Worm (Caenorhabditis elegans) whole organism, early embryonic: Measurements from ENCODE around the gene Y94H6A.7.
"Not testable (repeated sequence)": the region's sequence is repeated elsewhere in the genome, so short reads cannot be mapped to it uniquely, and the experiment has no call there.

Experiments used
- B0310.2 ChIP-seq: sonication (generic microtip); optimal IDR thresholded peaks from 2 replicates; lab custom pipeline; 2016; ENCODE audit warnings: mild to moderate bottlenecking, missing genetic modification characterization, missing compliant biosample characterization
- F13C5.2 ChIP-seq: sonication (generic microtip); optimal IDR thresholded peaks from 2 replicates; lab custom pipeline; 2017; ENCODE audit warnings: mild to moderate bottlenecking, missing genetic modification characterization, inconsistent platforms, missing compliant biosample characterization
- aly-1 ChIP-seq: sonication (generic microtip); optimal IDR thresholded peaks from 2 replicates; lab custom pipeline; 2016; ENCODE audit warnings: missing genetic modification characterization, missing compliant biosample characterization
- ama-1 ChIP-seq: fragments of 150-350 bp; optimal IDR thresholded peaks from 2 replicates; lab custom pipeline; 2014
- ceh-13 ChIP-seq: fragments of 200-800 bp; sonication (Bioruptor generic); optimal IDR thresholded peaks from 2 replicates; lab custom pipeline; 2018; ENCODE audit warnings: mild to moderate bottlenecking, missing genetic modification characterization, missing compliant biosample characterization
- ceh-36 ChIP-seq: sonication (generic microtip); optimal IDR thresholded peaks from 2 replicates; lab custom pipeline; 2016; ENCODE audit warnings: missing genetic modification characterization, inconsistent platforms, missing compliant biosample characterization
- ets-7 ChIP-seq: sonication (generic microtip); optimal IDR thresholded peaks from 2 replicates; lab custom pipeline; 2016; ENCODE audit warnings: missing genotype, missing genetic modification characterization, missing compliant biosample characterization
- flt-1 ChIP-seq: fragments of 200-800 bp; sonication (Bioruptor generic); IDR thresholded peaks from 2 replicates; pipeline ENCODE4 v1.3.6; 2022; ENCODE audit warnings: missing genetic modification characterization, missing compliant biosample characterization
- hmbx-1 ChIP-seq: sonication (generic microtip); optimal IDR thresholded peaks from 2 replicates; lab custom pipeline; 2016; ENCODE audit warnings: mild to moderate bottlenecking, missing genetic modification characterization, missing compliant biosample characterization
- hmg-4 ChIP-seq: fragments of 200-800 bp; sonication (Bioruptor generic); optimal IDR thresholded peaks from 2 replicates; lab custom pipeline; 2018; ENCODE audit warnings: mild to moderate bottlenecking, missing genetic modification characterization, missing compliant biosample characterization
- hnd-1 ChIP-seq: sonication (generic microtip); optimal IDR thresholded peaks from 2 replicates; lab custom pipeline; 2016; ENCODE audit warnings: missing genetic modification characterization, missing compliant biosample characterization
- pes-1 ChIP-seq: fragments of 200-800 bp; sonication (Bioruptor generic); IDR thresholded peaks from 2 replicates; pipeline ENCODE4 v1.3.6; 2022; ENCODE audit warnings: missing genetic modification reagents, missing genetic modification characterization, missing compliant biosample characterization
- scrt-1 ChIP-seq: fragments of 200-800 bp; sonication (Bioruptor generic); IDR thresholded peaks from 2 replicates; pipeline ENCODE4 v1.3.6; 2022; ENCODE audit warnings: missing genetic modification characterization, missing compliant biosample characterization
- sea-1 ChIP-seq: fragments of 200-800 bp; sonication (Bioruptor generic); conservative IDR thresholded peaks from 2 replicates; pipeline ENCODE4 v1.3.6; 2022; ENCODE audit warnings: missing genetic modification characterization, missing compliant biosample characterization
- tbx-11 ChIP-seq: fragments of 200-800 bp; sonication (Bioruptor generic); IDR thresholded peaks from 2 replicates; pipeline ENCODE4 v1.3.6; 2022; ENCODE audit warnings: missing genetic modification characterization, missing compliant biosample characterization
- tbx-37 ChIP-seq: fragments of 200-800 bp; sonication (Bioruptor generic); conservative IDR thresholded peaks from 2 replicates; pipeline ENCODE4 v1.3.6; 2022; ENCODE audit warnings: missing genetic modification reagents, missing genetic modification characterization, missing compliant biosample characterization
- tra-4 ChIP-seq: sonication (generic microtip); optimal IDR thresholded peaks from 2 replicates; lab custom pipeline; 2017; ENCODE audit warnings: missing genetic modification characterization, missing compliant biosample characterization

The Y94H6A.7 gene

DNA sequence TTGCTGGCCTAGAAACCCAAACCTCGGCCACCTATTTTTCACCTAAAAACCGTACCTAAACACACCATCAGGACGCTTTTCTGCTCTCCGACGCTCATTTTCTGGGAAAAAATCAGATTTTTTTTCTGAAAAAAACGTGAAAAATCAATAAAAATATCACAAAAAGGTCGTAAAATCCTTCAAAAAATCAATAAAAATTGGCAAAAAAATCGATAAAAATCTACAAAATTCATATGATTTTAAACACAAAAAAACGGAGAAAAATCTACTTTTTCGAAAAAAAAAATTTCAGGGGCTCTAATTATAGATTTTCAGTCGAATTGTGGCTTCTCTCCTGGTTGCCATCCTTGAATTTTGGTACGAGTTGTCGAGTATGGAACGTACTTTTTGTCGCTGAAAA, at the start of gene Y94H6A.7:
Y94H6A.7 (minus strand) TSS at position 101 of the 400 bp plus-strand sequence.
- TF ChIP-seq ceh-13 (GFP tag; lab: Kevin White, UChicago); hmbx-1 (tag; lab: Kevin White, UChicago); hmg-4 (GFP tag; lab: Kevin White, UChicago): not testable (repeated sequence)

ce11 chrIV:2765048-2765708, 48.8 kb upstream of the Y94H6A.7 start:
- TF ChIP-seq pes-1 (GFP tag; lab: Robert Waterston, UW) (no peak), ceh-13 (GFP tag; lab: Kevin White, UChicago) (no peak), tbx-37 (GFP tag; lab: Robert Waterston, UW) (no peak), hmg-4 (GFP tag; lab: Kevin White, UChicago) (no peak), hmbx-1 (tag; lab: Kevin White, UChicago) (no peak), scrt-1 (GFP tag; lab: Robert Waterston, UW) (no peak), ama-1 (lab: Kevin White, UChicago) (no peak), B0310.2 (no peak), tbx-11 (GFP tag; lab: Robert Waterston, UW) (no peak), sea-1 (GFP tag; lab: Robert Waterston, UW) (no peak), ets-7 (tag; lab: Kevin White, UChicago) (no peak), F13C5.2 (tag; lab: Kevin White, UChicago) (no peak), ceh-36 (tag; lab: Kevin White, UChicago) (no peak), tra-4 (no peak), flt-1 (no peak), aly-1 (tag; lab: Kevin White, UChicago) (no peak), hnd-1 (no peak)

- no peak for TF ChIP-seq hmbx-1 (tag; lab: Kevin White, UChicago)
- no peak for TF ChIP-seq flt-1
- no peak for TF ChIP-seq tbx-11 (GFP tag; lab: Robert Waterston, UW)
These were observed 47.8 kb upstream of the Y94H6A.7 start for ce11 chrIV:2764160-2764559.

ce11 chrIV:2762380-2762779, 46.0 kb upstream of the Y94H6A.7 start, which contains the start of gene Y54G2A.77:
TSS of gene Y54G2A.77 (plus strand) at chrIV:2762680.
- TF ChIP-seq sea-1 (GFP tag; lab: Robert Waterston, UW) (no peak), B0310.2 (no peak), ceh-36 (tag; lab: Kevin White, UChicago) (no peak), scrt-1 (GFP tag; lab: Robert Waterston, UW) (no peak), ceh-13 (GFP tag; lab: Kevin White, UChicago) (no peak), F13C5.2 (tag; lab: Kevin White, UChicago) (no peak), hmbx-1 (tag; lab: Kevin White, UChicago) (no peak), ama-1 (lab: Kevin White, UChicago) (no peak), tra-4 (no peak), flt-1 (no peak), tbx-37 (GFP tag; lab: Robert Waterston, UW) (no peak), aly-1 (tag; lab: Kevin White, UChicago) (no peak), tbx-11 (GFP tag; lab: Robert Waterston, UW) (no peak), pes-1 (GFP tag; lab: Robert Waterston, UW) (no peak), hmg-4 (GFP tag; lab: Kevin White, UChicago) (no peak), hnd-1 (no peak), ets-7 (tag; lab: Kevin White, UChicago) (no peak)

- TF ChIP-seq F13C5.2 (tag; lab: Kevin White, UChicago) (no peak), tra-4 (no peak), flt-1 (no peak), pes-1 (GFP tag; lab: Robert Waterston, UW) (no peak), hmg-4 (GFP tag; lab: Kevin White, UChicago) (no peak), ceh-36 (tag; lab: Kevin White, UChicago) (no peak), tbx-37 (GFP tag; lab: Robert Waterston, UW) (no peak), B0310.2 (no peak), aly-1 (tag; lab: Kevin White, UChicago) (no peak), hnd-1 (no peak), tbx-11 (GFP tag; lab: Robert Waterston, UW) (no peak), scrt-1 (GFP tag; lab: Robert Waterston, UW) (no peak), ets-7 (tag; lab: Kevin White, UChicago) (no peak), hmbx-1 (tag; lab: Kevin White, UChicago) (no peak), ceh-13 (GFP tag; lab: Kevin White, UChicago) (no peak), sea-1 (GFP tag; lab: Robert Waterston, UW) (no peak), ama-1 (lab: Kevin White, UChicago) (no peak)
These were observed 45.1 kb upstream of the Y94H6A.7 start for ce11 chrIV:2761477-2761876.

- TF ChIP-seq hmg-4 (GFP tag; lab: Kevin White, UChicago) (no peak), tbx-11 (GFP tag; lab: Robert Waterston, UW) (no peak), tbx-37 (GFP tag; lab: Robert Waterston, UW) (no peak), flt-1 (no peak), ceh-13 (GFP tag; lab: Kevin White, UChicago) (no peak), tra-4 (no peak)
These were observed 42.8 kb upstream of the Y94H6A.7 start, which contains the start of gene Y54G2A.38 for ce11 chrIV:2759163-2759562. TSS of gene Y54G2A.38 (plus strand) at chrIV:2759463.

ce11 chrIV:2758079-2758478, 41.7 kb upstream of the Y94H6A.7 start:
- TF ChIP-seq F13C5.2 (tag; lab: Kevin White, UChicago) (no peak), pes-1 (GFP tag; lab: Robert Waterston, UW) (no peak), flt-1 (no peak), ets-7 (tag; lab: Kevin White, UChicago) (no peak)
